Fruit fly (Drosophila melanogaster) whole organism, prepupa: ENCODE data around the gene CG31244.

Experiments used
- CG34406 ChIP-seq: fragments of 200-800 bp; sonication (Bioruptor generic); optimal IDR thresholded peaks from 3 replicates; lab custom pipeline; 2016; ENCODE audit warnings: missing biosample characterization, missing genetic modification characterization
- Sox102F ChIP-seq: fragments of 200-800 bp; sonication (Bioruptor generic); optimal IDR thresholded peaks from 2 replicates; lab custom pipeline; 2016; ENCODE audit warnings: missing biosample characterization, mild to moderate bottlenecking, missing genetic modification characterization
- lz ChIP-seq: fragments of 200-800 bp; sonication (Bioruptor generic); optimal IDR thresholded peaks from 3 replicates; lab custom pipeline; 2016; ENCODE audit warnings: missing biosample characterization, missing genetic modification characterization

- no peak for TF ChIP-seq Sox102F (GFP tag; lab: Kevin White, UChicago)
- TF ChIP-seq CG34406, result no peak
- TF ChIP-seq lz (GFP tag; lab: Kevin White, UChicago), result no peak
Observed at dm6 chr3R:19389919-19390318, 8.4 kb downstream of the CG31244 start, which contains the start of gene CG18493.
